Fruit fly (Drosophila melanogaster) whole organism, embryonic: ENCODE results near the gene CG3294.

Source experiments
- Aef1 ChIP-seq: fragments of 200-800 bp; sonication (Bioruptor generic); IDR thresholded peaks from 3 replicates; pipeline ENCODE4 v1.3.6; 2022; ENCODE audit warnings: missing biosample characterization, missing genetic modification characterization
- B-H2 ChIP-seq: fragments of 200-800 bp; sonication (Bioruptor generic); optimal IDR thresholded peaks from 2 replicates; lab custom pipeline; 2018; ENCODE audit warnings: missing biosample characterization, mild to moderate bottlenecking, missing genetic modification characterization
- CG10209 ChIP-seq: fragments of 200-800 bp; sonication (Bioruptor generic); optimal IDR thresholded peaks from 3 replicates; lab custom pipeline; 2017; ENCODE audit warnings: missing biosample characterization, mild to moderate bottlenecking, missing genetic modification characterization, missing genetic modification reagents
- CG10462 ChIP-seq: fragments of 200-800 bp; sonication (Bioruptor generic); optimal IDR thresholded peaks from 2 replicates; lab custom pipeline; 2016; ENCODE audit warnings: missing biosample characterization, missing genetic modification characterization
- CG11085 ChIP-seq: fragments of 200-800 bp; sonication (Bioruptor generic); IDR thresholded peaks from 2 replicates; pipeline ENCODE4 v1.3.6; 2022; ENCODE audit warnings: missing biosample characterization, missing genetic modification characterization
- CG11456 ChIP-seq: fragments of 200-800 bp; sonication (Bioruptor generic); IDR thresholded peaks from 3 replicates; pipeline ENCODE4 v1.3.6; 2022; ENCODE audit warnings: missing biosample characterization, missing genetic modification characterization
- CG13123 ChIP-seq: fragments of 200-800 bp; sonication (Bioruptor generic); optimal IDR thresholded peaks from 2 replicates; lab custom pipeline; 2016; ENCODE audit warnings: missing biosample characterization, missing genetic modification characterization
- CG13775 ChIP-seq: fragments of 200-800 bp; sonication (Bioruptor generic); optimal IDR thresholded peaks from 3 replicates; lab custom pipeline; 2017; ENCODE audit warnings: missing biosample characterization, mild to moderate bottlenecking, missing genetic modification characterization
- CG14965 ChIP-seq: fragments of 200-800 bp; sonication (Bioruptor generic); optimal IDR thresholded peaks from 2 replicates; lab custom pipeline; 2016; ENCODE audit warnings: missing biosample characterization, missing genetic modification characterization, borderline replicate concordance
- CG15514 ChIP-seq: fragments of 200-800 bp; sonication (Bioruptor generic); optimal IDR thresholded peaks from 3 replicates; lab custom pipeline; 2017; ENCODE audit warnings: missing biosample characterization, missing genetic modification characterization, mild to moderate bottlenecking, moderate library complexity, missing genetic modification reagents
- CG2199 ChIP-seq: fragments of 200-800 bp; sonication (Bioruptor generic); IDR thresholded peaks from 3 replicates; pipeline ENCODE4 v1.3.6; 2022; ENCODE audit warnings: missing biosample characterization, missing genetic modification characterization
- CG30431 ChIP-seq: fragments of 200-800 bp; sonication (Bioruptor generic); optimal IDR thresholded peaks from 2 replicates; lab custom pipeline; 2017; ENCODE audit warnings: missing biosample characterization, missing genetic modification characterization
- CG6854 ChIP-seq: fragments of 200-800 bp; sonication (Bioruptor generic); optimal IDR thresholded peaks from 3 replicates; lab custom pipeline; 2017; ENCODE audit warnings: missing biosample characterization, mild to moderate bottlenecking, missing genetic modification characterization
- CG8359 ChIP-seq: fragments of 200-800 bp; sonication (Bioruptor generic); optimal IDR thresholded peaks from 2 replicates; lab custom pipeline; 2017; ENCODE audit warnings: missing biosample characterization, mild to moderate bottlenecking, missing genetic modification characterization, borderline replicate concordance
- CG8944 ChIP-seq: fragments of 200-800 bp; sonication (Bioruptor generic); optimal IDR thresholded peaks from 3 replicates; lab custom pipeline; 2016; ENCODE audit warnings: missing biosample characterization, missing genetic modification characterization
- CG9876 ChIP-seq: fragments of 200-800 bp; sonication (Bioruptor generic); optimal IDR thresholded peaks from 2 replicates; lab custom pipeline; 2016; ENCODE audit warnings: missing biosample characterization, missing genetic modification characterization
- D ChIP-seq, 2 experiments: fragments of 200-800 bp in 1 of 2; fragments of >200 bp in 1 of 2; sonication (Bioruptor generic) in 1 of 2; optimal IDR thresholded peaks; 2 replicates in 1 of 2; 3 replicates in 1 of 2; lab custom pipeline; 2017; ENCODE audit warnings: mild to moderate bottlenecking in 1 of 2, missing biosample characterization in 1 of 2, missing genetic modification characterization in 1 of 2, missing genetic modification reagents in 1 of 2
- Fer1 ChIP-seq: fragments of 200-800 bp; sonication (Bioruptor generic); optimal IDR thresholded peaks from 2 replicates; lab custom pipeline; 2017; ENCODE audit warnings: missing biosample characterization, mild to moderate bottlenecking, missing genetic modification characterization
- H15 ChIP-seq: fragments of 200-800 bp; sonication (Bioruptor generic); IDR thresholded peaks from 3 replicates; pipeline ENCODE4 v1.3.6; 2022; ENCODE audit warnings: missing biosample characterization, missing genetic modification characterization
- Hmx ChIP-seq: fragments of 200-800 bp; sonication (Bioruptor generic); optimal IDR thresholded peaks from 2 replicates; lab custom pipeline; 2016; ENCODE audit warnings: missing biosample characterization, missing genetic modification characterization
- Lim3 ChIP-seq: fragments of 200-800 bp; sonication (Bioruptor generic); IDR thresholded peaks from 2 replicates; pipeline ENCODE4 v1.3.6; 2022; ENCODE audit warnings: missing biosample characterization, missing genetic modification characterization
- MESR4 ChIP-seq: fragments of 200-800 bp; sonication (Bioruptor generic); optimal IDR thresholded peaks from 2 replicates; lab custom pipeline; 2018; ENCODE audit warnings: missing biosample characterization, mild to moderate bottlenecking, missing genetic modification characterization, moderate library complexity
- NC2β ChIP-seq: fragments of 200-800 bp; sonication (Bioruptor generic); optimal IDR thresholded peaks from 2 replicates; lab custom pipeline; 2016; ENCODE audit warnings: missing biosample characterization, missing genetic modification characterization
- Opbp ChIP-seq: fragments of 200-800 bp; sonication (Bioruptor generic); IDR thresholded peaks from 3 replicates; pipeline ENCODE4 v1.3.6; 2022; ENCODE audit warnings: missing biosample characterization, missing genetic modification characterization; ENCODE audit not compliant: partially characterized antibody
- Rx ChIP-seq: fragments of 200-800 bp; sonication (Bioruptor generic); IDR thresholded peaks from 2 replicates; pipeline ENCODE4 v1.3.6; 2022; ENCODE audit warnings: missing biosample characterization, missing genetic modification characterization
- Trl ChIP-seq, 3 experiments: fragments of >200 bp in 2 of 3; fragments of 200-800 bp in 1 of 3; sonication (Bioruptor generic) in 1 of 3; optimal IDR thresholded peaks; 2 replicates in 1 of 3; 3 replicates in 2 of 3; lab custom pipeline; 2016 to 2017; ENCODE audit warnings: missing biosample characterization in 1 of 3, missing genetic modification characterization in 1 of 3
- ab ChIP-seq: fragments of 200-800 bp; sonication (Bioruptor generic); optimal IDR thresholded peaks from 2 replicates; lab custom pipeline; 2016; ENCODE audit warnings: missing biosample characterization, missing genetic modification characterization
- amos ChIP-seq: fragments of 200-800 bp; sonication (Bioruptor generic); IDR thresholded peaks from 2 replicates; pipeline ENCODE4 v1.3.6; 2022; ENCODE audit warnings: missing biosample characterization, missing genetic modification characterization; ENCODE audit not compliant: partially characterized antibody
- chinmo ChIP-seq: fragments of 200-800 bp; sonication (Bioruptor generic); IDR thresholded peaks from 4 replicates; pipeline ENCODE4 v1.3.6; 2022; ENCODE audit warnings: missing biosample characterization, missing genetic modification characterization; ENCODE audit not compliant: partially characterized antibody
- croc ChIP-seq: fragments of 200-800 bp; sonication (Bioruptor generic); conservative IDR thresholded peaks from 3 replicates; pipeline ENCODE4 v1.3.6; 2022; ENCODE audit warnings: missing biosample characterization, missing genetic modification characterization
- dysf ChIP-seq: fragments of 200-800 bp; sonication (Bioruptor generic); IDR thresholded peaks from 3 replicates; pipeline ENCODE4 v1.3.6; 2022; ENCODE audit warnings: missing biosample characterization, missing genetic modification characterization
- esg ChIP-seq: fragments of 200-800 bp; sonication (Bioruptor generic); conservative IDR thresholded peaks from 2 replicates; pipeline ENCODE4 v1.3.6; 2022; ENCODE audit warnings: missing biosample characterization, missing genetic modification characterization
- grn ChIP-seq: fragments of 200-800 bp; sonication (Bioruptor generic); optimal IDR thresholded peaks from 3 replicates; lab custom pipeline; 2017; ENCODE audit warnings: missing biosample characterization, missing genetic modification characterization
- her ChIP-seq: fragments of 200-800 bp; sonication (Bioruptor generic); optimal IDR thresholded peaks from 2 replicates; lab custom pipeline; 2016; ENCODE audit warnings: missing biosample characterization, missing genetic modification characterization
- lbe ChIP-seq: fragments of 200-800 bp; sonication (Bioruptor generic); optimal IDR thresholded peaks from 2 replicates; lab custom pipeline; 2016; ENCODE audit warnings: missing biosample characterization, mild to moderate bottlenecking, missing genetic modification characterization
- psq ChIP-seq: fragments of 200-800 bp; sonication (Bioruptor generic); optimal IDR thresholded peaks from 2 replicates; lab custom pipeline; 2017; ENCODE audit warnings: missing biosample characterization, missing genetic modification characterization
- salm ChIP-seq: fragments of 200-800 bp; sonication (Bioruptor generic); optimal IDR thresholded peaks from 2 replicates; lab custom pipeline; 2018; ENCODE audit warnings: missing biosample characterization, mild to moderate bottlenecking, missing genetic modification characterization
- sc ChIP-seq, 3 experiments: fragments of >200 bp in 2 of 3; fragments of 200-800 bp in 1 of 3; sonication (Bioruptor generic) in 1 of 3; optimal IDR thresholded peaks; 2 replicates in 2 of 3; 3 replicates in 1 of 3; lab custom pipeline; 2017; ENCODE audit warnings: mild to moderate bottlenecking in 1 of 3, missing biosample characterization in 1 of 3, missing genetic modification characterization in 1 of 3, missing genetic modification reagents in 1 of 3
- sima ChIP-seq: fragments of 200-800 bp; sonication (Bioruptor generic); optimal IDR thresholded peaks from 2 replicates; lab custom pipeline; 2016; ENCODE audit warnings: missing biosample characterization, missing genetic modification characterization
- sisA ChIP-seq: fragments of 200-800 bp; sonication (Bioruptor generic); IDR thresholded peaks from 2 replicates; pipeline ENCODE4 v1.3.6; 2022; ENCODE audit warnings: missing biosample characterization, missing genetic modification characterization
- slou ChIP-seq: fragments of 200-800 bp; sonication (Bioruptor generic); optimal IDR thresholded peaks from 3 replicates; lab custom pipeline; 2016; ENCODE audit warnings: missing biosample characterization, missing genetic modification characterization
- sna ChIP-seq: fragments of 200-800 bp; sonication (Bioruptor generic); IDR thresholded peaks from 2 replicates; pipeline ENCODE4 v1.3.6; 2022; ENCODE audit warnings: missing biosample characterization, missing genetic modification characterization; ENCODE audit not compliant: partially characterized antibody
- so ChIP-seq: fragments of 200-800 bp; sonication (Bioruptor generic); IDR thresholded peaks from 3 replicates; pipeline ENCODE4 v1.3.6; 2022; ENCODE audit warnings: missing biosample characterization, missing genetic modification characterization
- sob ChIP-seq: fragments of 200-800 bp; sonication (Bioruptor generic); IDR thresholded peaks from 2 replicates; pipeline ENCODE4 v1.3.6; 2022; ENCODE audit warnings: missing biosample characterization, missing genetic modification characterization
- ssp ChIP-seq: fragments of 200-800 bp; sonication (Bioruptor generic); IDR thresholded peaks from 2 replicates; pipeline ENCODE4 v1.3.6; 2022; ENCODE audit warnings: missing biosample characterization, missing genetic modification characterization
- trem ChIP-seq: fragments of 200-800 bp; optimal IDR thresholded peaks from 3 replicates; lab custom pipeline; 2019; ENCODE audit warnings: missing biosample characterization, mild to moderate bottlenecking, missing genetic modification characterization, moderate library complexity
- unc-4 ChIP-seq: fragments of 200-800 bp; sonication (Bioruptor generic); IDR thresholded peaks from 2 replicates; pipeline ENCODE4 v1.3.6; 2022; ENCODE audit warnings: missing biosample characterization, missing genetic modification characterization; ENCODE audit not compliant: partially characterized antibody
- wdn ChIP-seq: fragments of 200-800 bp; sonication (Bioruptor generic); IDR thresholded peaks from 2 replicates; pipeline ENCODE4 v1.3.6; 2022; ENCODE audit warnings: missing biosample characterization, missing genetic modification characterization

Gene CG3294

dm6 chr2L:4810697-4811490 is 16.5 kb downstream of the CG3294 start (continued):
- no peak for TF ChIP-seq Opbp (GFP tag; lab: Robert Waterston, UW)
- TF ChIP-seq Trl (optimal IDR thresholded peaks at IDR 0.05; lab: Kevin White, UChicago) = no peak
- TF ChIP-seq Trl (GFP tag; optimal IDR thresholded peaks at IDR 0.05; lab: Kevin White, UChicago) = peak; percentile 19
- TF ChIP-seq Hmx (GFP tag; lab: Kevin White, UChicago) = peak; percentile 53
- TF ChIP-seq CG11456 (GFP tag; lab: Robert Waterston, UW) = 0 out of 3 replicates have a peak, but pooled peaks have one; percentile 58
- peak; percentile 59 for TF ChIP-seq Aef1 (GFP tag; lab: Robert Waterston, UW)
- TF ChIP-seq croc (GFP tag; lab: Robert Waterston, UW) = 0 out of 3 replicates have a peak, but pooled peaks have one; percentile 20
- TF ChIP-seq sob (GFP tag; lab: Robert Waterston, UW) = peak; percentile 32
- peak; percentile 60 for TF ChIP-seq grn (GFP tag; lab: Kevin White, UChicago)
- peak; percentile 1 for TF ChIP-seq CG8359 (GFP tag; lab: Kevin White, UChicago)
- no peak for TF ChIP-seq sc (optimal IDR thresholded peaks at IDR 0.05; lab: Kevin White, UChicago)
- TF ChIP-seq sc (GFP tag; optimal IDR thresholded peaks at IDR 0.05; lab: Kevin White, UChicago) = peak; percentile 75
- TF ChIP-seq sna (GFP tag; lab: Robert Waterston, UW) = no peak
- no peak for TF ChIP-seq H15 (GFP tag; lab: Robert Waterston, UW)
- TF ChIP-seq CG13123 (GFP tag; lab: Kevin White, UChicago) = no peak
- TF ChIP-seq salm (tag; lab: Kevin White, UChicago) = no peak
- no peak for TF ChIP-seq chinmo (GFP tag; lab: Robert Waterston, UW)
- TF ChIP-seq D (optimal IDR thresholded peaks at IDR 0.05; lab: Kevin White, UChicago) = no peak
- TF ChIP-seq D (GFP tag; optimal IDR thresholded peaks at IDR 0.05; lab: Kevin White, UChicago) = peak; percentile 59
- peak; percentile 24 for TF ChIP-seq CG6854
- no peak for TF ChIP-seq sima (GFP tag; lab: Kevin White, UChicago)
- no peak for TF ChIP-seq CG9876
- no peak for TF ChIP-seq trem
- TF ChIP-seq CG13775 (GFP tag; lab: Kevin White, UChicago) = peak; percentile 81
- no peak for TF ChIP-seq ab (GFP tag; lab: Kevin White, UChicago)
- no peak for TF ChIP-seq NC2β
- peak; percentile 7 for TF ChIP-seq Fer1 (GFP tag; lab: Kevin White, UChicago)
- peak; percentile 21 for TF ChIP-seq CG15514 (GFP tag; lab: Kevin White, UChicago)
- no peak for TF ChIP-seq CG2199 (GFP tag; lab: Robert Waterston, UW)
- TF ChIP-seq CG14965 (GFP tag; lab: Kevin White, UChicago) = no peak
- peak; percentile 53 for TF ChIP-seq CG30431 (GFP tag; lab: Kevin White, UChicago)
- TF ChIP-seq unc-4 (GFP tag; lab: Robert Waterston, UW) = no peak
- TF ChIP-seq ssp = peak; percentile 60
- 0 out of 2 replicates have a peak, but pooled peaks have one; percentile 11 for TF ChIP-seq esg
- no peak for TF ChIP-seq so
- no peak for TF ChIP-seq CG11085 (GFP tag; lab: Robert Waterston, UW)
- TF ChIP-seq Rx (GFP tag; lab: Robert Waterston, UW) = no peak
- no peak for TF ChIP-seq CG8944 (GFP tag; lab: Kevin White, UChicago)
- no peak for TF ChIP-seq wdn (GFP tag; lab: Robert Waterston, UW)
- no peak for TF ChIP-seq Lim3 (GFP tag; lab: Robert Waterston, UW)
- TF ChIP-seq her (GFP tag; lab: Kevin White, UChicago) = no peak
- TF ChIP-seq amos (GFP tag; lab: Robert Waterston, UW) = no peak
- peak; percentile 57 for TF ChIP-seq slou (GFP tag; lab: Kevin White, UChicago)
- peak; percentile 81 for TF ChIP-seq dysf (GFP tag; lab: Robert Waterston, UW)
- peak; percentile 37 for TF ChIP-seq CG10462 (GFP tag; lab: Kevin White, UChicago)
- TF ChIP-seq MESR4 (GFP tag; lab: Kevin White, UChicago) = no peak
- TF ChIP-seq lbe (GFP tag; lab: Kevin White, UChicago) = no peak
- peak; percentile 82 for TF ChIP-seq CG10209
- TF ChIP-seq sisA (GFP tag; lab: Robert Waterston, UW) = peak; percentile 52
- TF ChIP-seq psq (GFP tag; lab: Kevin White, UChicago) = peak; percentile 30
- TF ChIP-seq B-H2 = no peak
